Worm (Caenorhabditis elegans) whole organism, L3 larva: ENCODE data around the gene Y37D8A.3.

Experiments used
- R02D3.7 ChIP-seq: fragments of 150-350 bp; optimal IDR thresholded peaks from 2 replicates; lab custom pipeline; 2014; ENCODE audit warnings: missing biosample characterization, missing genetic modification characterization
- ZK546.5 ChIP-seq: sonication (generic microtip); optimal IDR thresholded peaks from 2 replicates; lab custom pipeline; 2017; ENCODE audit warnings: missing biosample characterization, missing genetic modification characterization
- aly-2 ChIP-seq: fragments of 150-350 bp; optimal IDR thresholded peaks from 2 replicates; lab custom pipeline; 2014; ENCODE audit warnings: missing biosample characterization, missing genetic modification characterization
- ama-1 ChIP-seq: fragments of 150-350 bp; optimal IDR thresholded peaks from 2 replicates; lab custom pipeline; 2018
- ceh-16 ChIP-seq: sonication (generic microtip); optimal IDR thresholded peaks from 2 replicates; lab custom pipeline; 2017; ENCODE audit warnings: missing biosample characterization, missing genetic modification characterization
- ceh-28 ChIP-seq: fragments of 150-350 bp; optimal IDR thresholded peaks from 2 replicates; lab custom pipeline; 2014; ENCODE audit warnings: missing biosample characterization, missing genetic modification reagents, missing genetic modification characterization
- ceh-9 ChIP-seq: sonication (generic microtip); optimal IDR thresholded peaks from 2 replicates; lab custom pipeline; 2018; ENCODE audit warnings: missing biosample characterization, missing genetic modification characterization
- daf-12 ChIP-seq: fragments of 150-350 bp; optimal IDR thresholded peaks from 2 replicates; lab custom pipeline; 2014; ENCODE audit warnings: missing biosample characterization, missing genetic modification reagents, missing genetic modification characterization
- egl-27 ChIP-seq: sonication (generic microtip); optimal IDR thresholded peaks from 4 replicates; lab custom pipeline; 2017; ENCODE audit warnings: missing biosample characterization, missing genetic modification reagents, missing genetic modification characterization
- egl-5 ChIP-seq: fragments of 150-350 bp; optimal IDR thresholded peaks from 2 replicates; lab custom pipeline; 2017; ENCODE audit warnings: missing biosample characterization, missing genetic modification reagents, missing genetic modification characterization, inconsistent platforms
- elt-1 ChIP-seq: fragments of 150-350 bp; optimal IDR thresholded peaks from 2 replicates; lab custom pipeline; 2014; ENCODE audit warnings: missing biosample characterization, missing genetic modification characterization
- elt-2 ChIP-seq: sonication (generic microtip); optimal IDR thresholded peaks from 2 replicates; lab custom pipeline; 2016; ENCODE audit warnings: missing genetic modification reagents, mild to moderate bottlenecking, missing genetic modification characterization, missing compliant biosample characterization
- elt-3 ChIP-seq, 3 experiments: fragments of 150-350 bp in 1 of 3; sonication (generic microtip) in 2 of 3; optimal IDR thresholded peaks; 2 replicates in 2 of 3; 4 replicates in 1 of 3; lab custom pipeline; 2014 to 2017; ENCODE audit warnings: missing biosample characterization in 3 of 3, missing genetic modification characterization in 3 of 3
- fkh-2 ChIP-seq: fragments of 150-350 bp; optimal IDR thresholded peaks from 2 replicates; lab custom pipeline; 2014; ENCODE audit warnings: missing biosample characterization, missing genetic modification reagents, missing genetic modification characterization
- fos-1 ChIP-seq: fragments of 150-350 bp; optimal IDR thresholded peaks from 2 replicates; lab custom pipeline; 2014; ENCODE audit warnings: missing biosample characterization, missing genetic modification characterization
- hmg-11 ChIP-seq: sonication (generic microtip); optimal IDR thresholded peaks from 2 replicates; lab custom pipeline; 2016; ENCODE audit warnings: missing genetic modification characterization, missing compliant biosample characterization
- jun-1 ChIP-seq: fragments of 150-350 bp; optimal IDR thresholded peaks from 2 replicates; lab custom pipeline; 2014; ENCODE audit warnings: missing biosample characterization, missing genetic modification reagents, missing genetic modification characterization
- lin-15B ChIP-seq: fragments of 150-350 bp; optimal IDR thresholded peaks from 2 replicates; lab custom pipeline; 2014; ENCODE audit warnings: missing biosample characterization, missing genetic modification characterization
- lin-39 ChIP-seq: fragments of 150-350 bp; optimal IDR thresholded peaks from 2 replicates; lab custom pipeline; 2018; ENCODE audit warnings: missing biosample characterization, missing genetic modification reagents, missing genetic modification characterization
- lsy-12 ChIP-seq: sonication (generic microtip); optimal IDR thresholded peaks from 2 replicates; lab custom pipeline; 2016; ENCODE audit warnings: mild to moderate bottlenecking, missing genetic modification characterization, missing compliant biosample characterization
- mdl-1 ChIP-seq: fragments of 150-350 bp; optimal IDR thresholded peaks from 2 replicates; lab custom pipeline; 2014; ENCODE audit warnings: missing biosample characterization, missing genetic modification characterization
- mml-1 ChIP-seq: fragments of 150-350 bp; sonication (generic microtip); optimal IDR thresholded peaks from 3 replicates; lab custom pipeline; 2014; ENCODE audit warnings: missing biosample characterization, missing genetic modification characterization
- nfya-1 ChIP-seq: sonication (generic microtip); optimal IDR thresholded peaks from 2 replicates; lab custom pipeline; 2017; ENCODE audit warnings: missing genetic modification characterization, mild to moderate bottlenecking, missing compliant biosample characterization, antibody characterized with exemption, moderate library complexity; ENCODE audit not compliant: insufficient read depth
- nhr-11 ChIP-seq: fragments of 150-350 bp; optimal IDR thresholded peaks from 2 replicates; lab custom pipeline; 2014; ENCODE audit warnings: missing biosample characterization, missing genetic modification characterization
- nhr-25 ChIP-seq: sonication (generic microtip); optimal IDR thresholded peaks from 2 replicates; lab custom pipeline; 2017; ENCODE audit warnings: missing biosample characterization, missing genetic modification characterization
- nhr-28 ChIP-seq: fragments of 150-350 bp; optimal IDR thresholded peaks from 2 replicates; lab custom pipeline; 2014; ENCODE audit warnings: missing biosample characterization, missing genetic modification characterization
- nhr-43 ChIP-seq: sonication (generic microtip); optimal IDR thresholded peaks from 2 replicates; lab custom pipeline; 2016; ENCODE audit warnings: mild to moderate bottlenecking, missing genetic modification characterization, missing compliant biosample characterization; ENCODE audit not compliant: poor library complexity, severe bottlenecking
- nhr-67 ChIP-seq: fragments of 150-350 bp; optimal IDR thresholded peaks from 2 replicates; lab custom pipeline; 2014; ENCODE audit warnings: missing biosample characterization, missing genetic modification characterization
- nhr-76 ChIP-seq: fragments of 150-350 bp; sonication (generic microtip); optimal IDR thresholded peaks from 5 replicates; lab custom pipeline; 2014; ENCODE audit warnings: missing biosample characterization, missing genetic modification characterization
- pha-4 ChIP-seq: fragments of 150-350 bp; optimal IDR thresholded peaks from 2 replicates; lab custom pipeline; 2014; ENCODE audit warnings: missing biosample characterization, missing genetic modification reagents, missing genetic modification characterization
- pqm-1 ChIP-seq: fragments of 150-350 bp; optimal IDR thresholded peaks from 2 replicates; lab custom pipeline; 2017; ENCODE audit warnings: missing biosample characterization, missing genetic modification characterization, inconsistent platforms
- sea-2 ChIP-seq: fragments of 150-350 bp; sonication (generic microtip); optimal IDR thresholded peaks from 4 replicates; lab custom pipeline; 2014; ENCODE audit warnings: missing biosample characterization, missing genetic modification reagents, missing genetic modification characterization
- snpc-4 ChIP-seq: fragments of 150-350 bp; optimal IDR thresholded peaks from 2 replicates; lab custom pipeline; 2014; ENCODE audit warnings: missing biosample characterization, missing genetic modification characterization
- tbx-2 ChIP-seq: sonication (generic microtip); optimal IDR thresholded peaks from 2 replicates; lab custom pipeline; 2016; ENCODE audit warnings: mild to moderate bottlenecking, missing genetic modification characterization, missing compliant biosample characterization
- unc-39 ChIP-seq: sonication (generic microtip); optimal IDR thresholded peaks from 4 replicates; lab custom pipeline; 2017; ENCODE audit warnings: missing biosample characterization, missing genetic modification characterization
- ztf-11 ChIP-seq: fragments of 150-350 bp; optimal IDR thresholded peaks from 2 replicates; lab custom pipeline; 2014; ENCODE audit warnings: missing biosample characterization, missing genetic modification characterization
- ztf-4 ChIP-seq: fragments of 150-350 bp; optimal IDR thresholded peaks from 2 replicates; lab custom pipeline; 2014; ENCODE audit warnings: missing biosample characterization, missing genetic modification characterization

Gene Y37D8A.3

DNA sequence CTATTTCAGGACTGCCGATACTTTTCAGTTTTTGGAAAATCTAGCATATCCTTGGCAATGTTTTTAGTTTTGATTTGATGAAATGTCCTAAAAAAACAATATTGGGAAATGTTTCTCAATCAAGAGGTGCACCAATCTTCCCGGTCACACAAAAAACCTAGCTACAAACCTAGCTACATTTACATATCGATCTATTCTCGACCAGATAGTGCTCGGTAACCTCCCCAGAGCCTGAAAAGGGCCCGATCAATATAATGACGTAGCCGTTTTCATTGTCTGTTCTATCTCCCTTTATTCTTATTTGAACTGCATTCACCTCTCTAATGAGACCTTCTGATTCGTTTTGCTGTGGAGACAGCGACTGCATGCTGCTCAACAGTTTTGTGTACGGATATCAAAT lies 21.4 kb upstream of the Y37D8A.3 start, which contains the start of gene BE10.3:
Gene BE10.3, plus strand, starts transcription at position 301 of the 400 bp plus-strand sequence.
- no peak for TF ChIP-seq ama-1 (lab: Kevin White, UChicago)
- TF ChIP-seq pqm-1 (tag; lab: Kevin White, UChicago): no peak
- no peak for TF ChIP-seq lsy-12
- TF ChIP-seq, all 47 proteins: peak for 0

DNA sequence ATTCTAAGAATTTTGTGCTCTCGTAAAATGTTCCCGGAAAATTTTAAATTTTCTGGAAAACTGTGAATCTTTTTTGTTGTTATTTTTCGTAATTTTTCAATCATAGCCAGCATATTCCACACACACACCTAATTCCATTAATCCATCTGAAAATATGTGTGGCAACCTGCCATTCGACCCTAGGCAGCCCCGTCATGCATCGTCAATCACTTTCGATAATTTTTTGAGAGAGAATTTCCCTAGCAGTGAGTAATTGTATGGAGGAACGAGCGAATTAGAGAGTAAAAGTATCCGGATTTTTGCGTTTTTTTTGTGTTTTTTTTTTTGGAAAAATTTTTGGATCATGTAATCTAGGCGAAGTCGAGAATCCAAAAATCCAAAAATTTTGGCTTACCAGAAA lies 16.0 kb upstream of the Y37D8A.3 start, which contains the start of gene BE10.4:
Gene BE10.4, plus strand, starts transcription at position 301 of the 400 bp plus-strand sequence.
- no peak for TF ChIP-seq elt-1 (tag; lab: Kevin White, UChicago)
- TF ChIP-seq pha-4 (tag; lab: Kevin White, UChicago): no peak
- no peak for TF ChIP-seq elt-3 (tag; optimal IDR thresholded peaks at IDR 0.05; lab: Kevin White, UChicago)
- no peak for TF ChIP-seq elt-2 (tag; lab: Kevin White, UChicago)
- TF ChIP-seq ceh-16 (tag; lab: Kevin White, UChicago): no peak
- TF ChIP-seq ztf-11 (tag; lab: Kevin White, UChicago): no peak
- no peak for TF ChIP-seq mml-1
- no peak for TF ChIP-seq aly-2 (tag; lab: Kevin White, UChicago)
- TF ChIP-seq nhr-76 (tag; lab: Kevin White, UChicago): no peak
- no peak for TF ChIP-seq lin-39 (tag; lab: Kevin White, UChicago)
- TF ChIP-seq R02D3.7 (tag; lab: Kevin White, UChicago): no peak

- TF ChIP-seq mdl-1 (no peak), jun-1 (tag; lab: Kevin White, UChicago) (no peak), nhr-76 (tag; lab: Kevin White, UChicago) (no peak), nfya-1 (tag; lab: Kevin White, UChicago) (peak; percentile 38), sea-2 (GFP tag; lab: Kevin White, UChicago) (no peak), ceh-9 (no peak), pha-4 (tag; lab: Kevin White, UChicago) (peak; percentile 62), snpc-4 (tag; lab: Kevin White, UChicago) (no peak), elt-1 (tag; lab: Kevin White, UChicago) (no peak), nhr-67 (tag; lab: Kevin White, UChicago) (no peak), ztf-4 (tag; lab: Kevin White, UChicago) (no peak), lin-39 (tag; lab: Kevin White, UChicago) (no peak), pqm-1 (tag; lab: Kevin White, UChicago) (no peak), nhr-25 (tag; lab: Kevin White, UChicago) (no peak), lin-15B (peak; percentile 46), nhr-43 (tag; lab: Kevin White, UChicago) (no peak), tbx-2 (tag; lab: Kevin White, UChicago) (no peak), unc-39 (tag; lab: Kevin White, UChicago) (no peak), nhr-28 (no peak), fkh-2 (tag; lab: Kevin White, UChicago) (no peak), mml-1 (no peak), ceh-16 (tag; lab: Kevin White, UChicago) (no peak), aly-2 (tag; lab: Kevin White, UChicago) (no peak), ztf-11 (tag; lab: Kevin White, UChicago) (no peak), hmg-11 (peak; percentile 6), R02D3.7 (tag; lab: Kevin White, UChicago) (peak; percentile 88), nhr-11 (no peak), fos-1 (tag; lab: Kevin White, UChicago) (no peak), egl-27 (no peak), egl-5 (tag; lab: Kevin White, UChicago) (no peak), ceh-28 (tag; lab: Kevin White, UChicago) (no peak), daf-12 (no peak), elt-3 (tag; optimal IDR thresholded peaks at IDR 0.05; lab: Kevin White, UChicago) (no peak), ZK546.5 (tag; lab: Kevin White, UChicago) (no peak)
- TF ChIP-seq, all 47 proteins: peak for 5
Observed at ce11 chrIII:12818050-12818738, 11.0 kb upstream of the Y37D8A.3 start, which contains the start of gene arx-5. TSS of gene arx-5 (minus strand) at chrIII:12818100.
